Worm (Caenorhabditis elegans) whole organism, L1 larva: Measurements from ENCODE around the gene F54F7.8.

Experiments used
- egl-27 ChIP-seq, 2 experiments: fragments of 150-350 bp in 1 of 2; sonication (generic microtip); optimal IDR thresholded peaks; 3 replicates each; lab custom pipeline; 2017 to 2018; ENCODE audit warnings: missing biosample characterization in 2 of 2, missing genetic modification characterization in 2 of 2, missing genetic modification reagents in 2 of 2
- elt-2 ChIP-seq: sonication (generic microtip); optimal IDR thresholded peaks from 2 replicates; lab custom pipeline; 2016; ENCODE audit warnings: missing genetic modification characterization, mild to moderate bottlenecking, inconsistent platforms, missing compliant biosample characterization, missing genetic modification reagents
- lsy-2 ChIP-seq, 2 experiments: fragments of 150-350 bp; optimal IDR thresholded peaks; 2 replicates each; lab custom pipeline; 2014; ENCODE audit warnings: missing biosample characterization in 2 of 2, missing genetic modification characterization in 2 of 2
- nhr-11 ChIP-seq: fragments of 150-350 bp; optimal IDR thresholded peaks from 2 replicates; lab custom pipeline; 2014; ENCODE audit warnings: missing biosample characterization, missing genetic modification characterization
- nhr-28 ChIP-seq: fragments of 150-350 bp; optimal IDR thresholded peaks from 2 replicates; lab custom pipeline; 2014; ENCODE audit warnings: missing biosample characterization, missing genetic modification characterization

DNA sequence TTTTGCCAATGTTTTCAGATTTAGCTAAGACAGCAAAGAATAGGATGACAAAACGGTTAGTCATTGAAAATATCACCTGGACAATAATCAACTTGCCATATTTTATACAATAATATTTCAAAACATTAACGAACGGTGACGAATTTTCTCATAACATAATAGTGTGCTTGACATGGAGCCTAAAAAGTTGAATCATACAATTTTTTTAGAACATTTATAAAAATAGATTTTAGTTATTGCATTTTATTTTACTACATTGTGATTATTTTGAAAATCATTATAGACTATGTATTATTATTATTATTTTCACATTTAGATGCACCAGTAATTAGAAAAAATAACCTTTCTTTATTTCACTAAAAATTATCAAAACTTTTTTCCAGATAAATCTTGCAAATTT is 6.2 kb downstream of the F54F7.8 start, which contains the start of gene F54F7.9:
- TF ChIP-seq nhr-11 (tag; lab: Kevin White, UChicago) (no peak), nhr-28 (no peak), lsy-2 (tag; optimal IDR thresholded peaks at IDR 0.05; lab: Kevin White, UChicago) (no peak), egl-27 (tag; optimal IDR thresholded peaks at IDR 0.05; lab: Kevin White, UChicago) (no peak), elt-2 (tag; lab: Kevin White, UChicago) (no peak)
